Worm (Caenorhabditis elegans) whole organism, L1 larva: ENCODE data around the gene C06A6.7.

Experiments
- C04F5.9 ChIP-seq: sonication (generic microtip); optimal IDR thresholded peaks from 2 replicates; lab custom pipeline; 2016; ENCODE audit warnings: missing genetic modification characterization, missing compliant biosample characterization
- C34B4.2 ChIP-seq: sonication (generic microtip); optimal IDR thresholded peaks from 2 replicates; lab custom pipeline; 2017; ENCODE audit warnings: mild to moderate bottlenecking, missing genetic modification characterization, missing compliant biosample characterization
- F16B12.6 ChIP-seq: fragments of 150-350 bp; optimal IDR thresholded peaks from 2 replicates; lab custom pipeline; 2014; ENCODE audit warnings: missing biosample characterization, missing genetic modification characterization
- alr-1 ChIP-seq: fragments of 200-800 bp; sonication (Bioruptor generic); optimal IDR thresholded peaks from 2 replicates; lab custom pipeline; 2018; ENCODE audit warnings: borderline replicate concordance, mild to moderate bottlenecking, missing genetic modification characterization, missing compliant biosample characterization
- blmp-1 ChIP-seq: fragments of 150-350 bp; optimal IDR thresholded peaks from 2 replicates; lab custom pipeline; 2014; ENCODE audit warnings: missing biosample characterization, missing genetic modification characterization
- ceh-63 ChIP-seq: fragments of 200-800 bp; sonication (Bioruptor generic); optimal IDR thresholded peaks from 2 replicates; lab custom pipeline; 2018; ENCODE audit warnings: mild to moderate bottlenecking, missing genetic modification characterization, missing compliant biosample characterization
- ceh-88 ChIP-seq: fragments of 200-800 bp; sonication (Bioruptor generic); IDR thresholded peaks from 2 replicates; pipeline ENCODE4 v1.3.6; 2022; ENCODE audit warnings: missing genetic modification characterization, missing compliant biosample characterization
- ceh-90 ChIP-seq: sonication (generic microtip); optimal IDR thresholded peaks from 2 replicates; lab custom pipeline; 2016; ENCODE audit warnings: missing genetic modification characterization, missing compliant biosample characterization
- efl-1 ChIP-seq, 4 experiments: fragments of 150-350 bp; optimal IDR thresholded peaks in 3 of 4; peaks in 1 of 4; 1 replicate in 1 of 4; 2 replicates in 3 of 4; lab custom pipeline; 2014; ENCODE audit warnings: missing biosample characterization in 2 of 4, missing genetic modification characterization in 2 of 4, missing genetic modification reagents in 2 of 4
- egl-13 ChIP-seq: sonication (generic microtip); optimal IDR thresholded peaks from 2 replicates; lab custom pipeline; 2016; ENCODE audit warnings: missing genotype, missing genetic modification reagents, missing genetic modification characterization, missing compliant biosample characterization
- egl-27 ChIP-seq, 2 experiments: fragments of 150-350 bp in 1 of 2; sonication (generic microtip); optimal IDR thresholded peaks; 3 replicates each; lab custom pipeline; 2017 to 2018; ENCODE audit warnings: missing biosample characterization in 2 of 2, missing genetic modification characterization in 2 of 2, missing genetic modification reagents in 2 of 2
- elt-2 ChIP-seq: sonication (generic microtip); optimal IDR thresholded peaks from 2 replicates; lab custom pipeline; 2016; ENCODE audit warnings: missing genetic modification characterization, mild to moderate bottlenecking, inconsistent platforms, missing compliant biosample characterization, missing genetic modification reagents
- elt-3 ChIP-seq, 6 experiments: fragments of 150-350 bp in 1 of 6; sonication (generic microtip); optimal IDR thresholded peaks; 2 replicates each; lab custom pipeline; 2017 to 2018; ENCODE audit warnings: missing biosample characterization in 6 of 6, missing genetic modification characterization in 6 of 6, inconsistent platforms in 1 of 6
- fkh-8 ChIP-seq: sonication (generic microtip); optimal IDR thresholded peaks from 2 replicates; lab custom pipeline; 2016; ENCODE audit warnings: mild to moderate bottlenecking, missing genetic modification characterization, missing compliant biosample characterization
- fos-1 ChIP-seq: fragments of 150-350 bp; optimal IDR thresholded peaks from 2 replicates; lab custom pipeline; 2014; ENCODE audit warnings: missing biosample characterization, missing genetic modification characterization
- grh-1 ChIP-seq: fragments of 200-800 bp; sonication (Bioruptor generic); IDR thresholded peaks from 2 replicates; pipeline ENCODE4 v1.3.6; 2022; ENCODE audit warnings: missing genetic modification reagents, missing genetic modification characterization, missing compliant biosample characterization
- hlh-17 ChIP-seq: fragments of 200-800 bp; sonication (Bioruptor generic); optimal IDR thresholded peaks from 2 replicates; lab custom pipeline; 2018; ENCODE audit warnings: missing genetic modification characterization, mild to moderate bottlenecking, missing compliant biosample characterization, moderate library complexity, borderline replicate concordance
- hlh-4 ChIP-seq: sonication (generic microtip); optimal IDR thresholded peaks from 2 replicates; lab custom pipeline; 2016; ENCODE audit warnings: mild to moderate bottlenecking, missing genetic modification characterization, missing compliant biosample characterization
- hpl-2 ChIP-seq: fragments of 150-350 bp; optimal IDR thresholded peaks from 2 replicates; lab custom pipeline; 2014; ENCODE audit warnings: missing biosample characterization, missing genetic modification reagents, missing genetic modification characterization
- lin-13 ChIP-seq: fragments of 150-350 bp; optimal IDR thresholded peaks from 2 replicates; lab custom pipeline; 2014; ENCODE audit warnings: missing biosample characterization, missing genetic modification reagents, missing genetic modification characterization
- lin-14 ChIP-seq: fragments of 200-800 bp; sonication (Bioruptor generic); optimal IDR thresholded peaks from 2 replicates; lab custom pipeline; 2018; ENCODE audit warnings: mild to moderate bottlenecking, missing genetic modification characterization, moderate library complexity, missing compliant biosample characterization
- lin-35 ChIP-seq, 2 experiments: fragments of 150-350 bp; optimal IDR thresholded peaks; 2 replicates each; lab custom pipeline; 2014; ENCODE audit warnings: missing biosample characterization in 2 of 2, missing genetic modification characterization in 2 of 2, missing genetic modification reagents in 2 of 2
- lin-39 ChIP-seq: fragments of 150-350 bp; optimal IDR thresholded peaks from 2 replicates; lab custom pipeline; 2014; ENCODE audit warnings: missing biosample characterization, missing genetic modification reagents, missing genetic modification characterization
- lsy-2 ChIP-seq, 2 experiments: fragments of 150-350 bp; optimal IDR thresholded peaks; 2 replicates each; lab custom pipeline; 2014; ENCODE audit warnings: missing biosample characterization in 2 of 2, missing genetic modification characterization in 2 of 2
- mab-9 ChIP-seq: fragments of 200-800 bp; sonication (Bioruptor generic); IDR thresholded peaks from 2 replicates; pipeline ENCODE4 v1.3.6; 2022; ENCODE audit warnings: missing genetic modification reagents, missing genetic modification characterization, missing compliant biosample characterization
- mef-2 ChIP-seq: fragments of 150-350 bp; optimal IDR thresholded peaks from 2 replicates; lab custom pipeline; 2014; ENCODE audit warnings: missing biosample characterization, missing genetic modification characterization
- nhr-11 ChIP-seq: fragments of 150-350 bp; optimal IDR thresholded peaks from 2 replicates; lab custom pipeline; 2014; ENCODE audit warnings: missing biosample characterization, missing genetic modification characterization
- nhr-237 ChIP-seq: fragments of 150-350 bp; optimal IDR thresholded peaks from 2 replicates; lab custom pipeline; 2014; ENCODE audit warnings: missing biosample characterization, missing genetic modification characterization
- nhr-47 ChIP-seq: sonication (generic microtip); optimal IDR thresholded peaks from 2 replicates; lab custom pipeline; 2016; ENCODE audit warnings: mild to moderate bottlenecking, missing genetic modification characterization, moderate library complexity, missing compliant biosample characterization
- nhr-71 ChIP-seq: sonication (generic microtip); optimal IDR thresholded peaks from 2 replicates; lab custom pipeline; 2016; ENCODE audit warnings: mild to moderate bottlenecking, missing genetic modification characterization, moderate library complexity, missing compliant biosample characterization
- nhr-77 ChIP-seq: fragments of 150-350 bp; optimal IDR thresholded peaks from 2 replicates; lab custom pipeline; 2014; ENCODE audit warnings: missing biosample characterization, missing genetic modification characterization
- pax-3 ChIP-seq: fragments of 200-800 bp; sonication (Bioruptor generic); optimal IDR thresholded peaks from 2 replicates; lab custom pipeline; 2018; ENCODE audit warnings: mild to moderate bottlenecking, missing genetic modification characterization, moderate library complexity, missing compliant biosample characterization
- rnt-1 ChIP-seq: sonication (generic microtip); optimal IDR thresholded peaks from 2 replicates; lab custom pipeline; 2016; ENCODE audit warnings: mild to moderate bottlenecking, missing genetic modification characterization, moderate library complexity, missing compliant biosample characterization
- skn-1 ChIP-seq: fragments of 150-350 bp; optimal IDR thresholded peaks from 2 replicates; lab custom pipeline; 2014; ENCODE audit warnings: missing biosample characterization, missing genetic modification characterization
- snpc-4 ChIP-seq: fragments of 150-350 bp; optimal IDR thresholded peaks from 2 replicates; lab custom pipeline; 2014; ENCODE audit warnings: missing biosample characterization, missing genetic modification characterization
- sox-4 ChIP-seq: sonication (generic microtip); optimal IDR thresholded peaks from 2 replicates; lab custom pipeline; 2016; ENCODE audit warnings: missing genetic modification characterization, missing compliant biosample characterization
- sup-37 ChIP-seq: fragments of 200-800 bp; sonication (Bioruptor generic); optimal IDR thresholded peaks from 2 replicates; lab custom pipeline; 2018; ENCODE audit warnings: mild to moderate bottlenecking, missing genetic modification characterization, missing compliant biosample characterization
- swsn-7 ChIP-seq: sonication (generic microtip); optimal IDR thresholded peaks from 2 replicates; lab custom pipeline; 2016; ENCODE audit warnings: missing genetic modification characterization, missing compliant biosample characterization
- tlp-1 ChIP-seq: fragments of 150-350 bp; optimal IDR thresholded peaks from 2 replicates; lab custom pipeline; 2014; ENCODE audit warnings: missing biosample characterization, missing genetic modification characterization
- unc-130 ChIP-seq: fragments of 150-350 bp; optimal IDR thresholded peaks from 2 replicates; lab custom pipeline; 2017; ENCODE audit warnings: missing biosample characterization, missing genetic modification characterization, inconsistent platforms
- unc-30 ChIP-seq: sonication (generic microtip); optimal IDR thresholded peaks from 2 replicates; lab custom pipeline; 2017; ENCODE audit warnings: missing biosample characterization, missing genetic modification characterization
- unc-62 ChIP-seq: fragments of 150-350 bp; optimal IDR thresholded peaks from 2 replicates; lab custom pipeline; 2014; ENCODE audit warnings: missing biosample characterization, missing genetic modification reagents, missing genetic modification characterization
- unc-86 ChIP-seq: sonication (generic microtip); optimal IDR thresholded peaks from 2 replicates; lab custom pipeline; 2016; ENCODE audit warnings: missing genetic modification characterization, missing compliant biosample characterization
- unc-98 ChIP-seq: fragments of 200-800 bp; sonication (Bioruptor generic); IDR thresholded peaks from 2 replicates; pipeline ENCODE4 v1.3.6; 2022; ENCODE audit warnings: missing genetic modification characterization, missing compliant biosample characterization
- vab-15 ChIP-seq: sonication (generic microtip); optimal IDR thresholded peaks from 2 replicates; lab custom pipeline; 2017; ENCODE audit warnings: missing genotype, mild to moderate bottlenecking, missing genetic modification characterization, missing compliant biosample characterization
- xbp-1 ChIP-seq: sonication (generic microtip); optimal IDR thresholded peaks from 2 replicates; lab custom pipeline; 2016; ENCODE audit warnings: missing genetic modification characterization, missing compliant biosample characterization
- ztf-11 ChIP-seq, 2 experiments: sonication (generic microtip); optimal IDR thresholded peaks; 2 replicates each; lab custom pipeline; 2016 to 2017; ENCODE audit warnings: missing genetic modification characterization in 2 of 2, missing biosample characterization in 1 of 2, missing compliant biosample characterization in 1 of 2

The C06A6.7 gene

ce11 chrIV:7844333-7844973 is 6.1 kb upstream of the C06A6.7 start (continued):
- TF ChIP-seq skn-1 (tag; lab: Kevin White, UChicago) (no peak), elt-3 (tag; optimal IDR thresholded peaks at IDR 0.05; lab: Kevin White, UChicago) (peak in 2 of 6 experiments; percentile 23 to 40)

- TF ChIP-seq unc-62 (GFP tag; lab: Kevin White, UChicago) (no peak), efl-1 (optimal IDR thresholded peaks at IDR 0.05; lab: Kevin White, UChicago) (no peak), efl-1 (GFP tag; optimal IDR thresholded peaks at IDR 0.05 in 1 of 2; lab: Kevin White, UChicago) (peak in 1 of 2 experiments; percentile 82), lin-35 (GFP tag; optimal IDR thresholded peaks at IDR 0.05; lab: Kevin White, UChicago) (peak in 1 of 2 experiments; percentile 47), elt-2 (peak; percentile 80), ceh-90 (no peak), lin-14 (GFP tag; lab: Kevin White, UChicago) (peak; percentile 7)
These were observed 2.9 kb upstream of the C06A6.7 start for ce11 chrIV:7841218-7841617.

- TF ChIP-seq lin-13 (GFP tag; lab: Kevin White, UChicago), result no peak
- no peak for TF ChIP-seq egl-27 (tag; optimal IDR thresholded peaks at IDR 0.05; lab: Kevin White, UChicago)
- no peak for TF ChIP-seq nhr-237 (tag; lab: Kevin White, UChicago)
- no peak for TF ChIP-seq unc-98 (GFP tag; lab: Robert Waterston, UW)
- TF ChIP-seq unc-30 (tag; lab: Kevin White, UChicago), result no peak
- TF ChIP-seq hlh-4 (tag; lab: Kevin White, UChicago), result no peak
- no peak for TF ChIP-seq sox-4 (tag; lab: Kevin White, UChicago)
- TF ChIP-seq swsn-7 (tag; lab: Kevin White, UChicago), result peak; percentile 6
- no peak for TF ChIP-seq pax-3 (tag; lab: Kevin White, UChicago)
- no peak for TF ChIP-seq vab-15 (tag; lab: Kevin White, UChicago)
- TF ChIP-seq nhr-71 (tag; lab: Kevin White, UChicago), result peak; percentile 34
- TF ChIP-seq grh-1 (GFP tag; lab: Robert Waterston, UW), result no peak
- TF ChIP-seq ceh-63 (GFP tag; lab: Kevin White, UChicago), result no peak
- peak in 1 of 2 experiments; percentile 4 for TF ChIP-seq lsy-2 (tag; optimal IDR thresholded peaks at IDR 0.05; lab: Kevin White, UChicago)
- no peak for TF ChIP-seq hlh-17 (GFP tag; lab: Kevin White, UChicago)
- no peak for TF ChIP-seq sup-37 (GFP tag; lab: Kevin White, UChicago)
- no peak for TF ChIP-seq lin-39 (tag; lab: Kevin White, UChicago)
- TF ChIP-seq nhr-11 (tag; lab: Kevin White, UChicago), result no peak
- TF ChIP-seq efl-1 (optimal IDR thresholded peaks at IDR 0.05; lab: Kevin White, UChicago), result no peak
- TF ChIP-seq efl-1 (GFP tag; optimal IDR thresholded peaks at IDR 0.05 in 1 of 2; lab: Kevin White, UChicago), result peak in 1 of 2 experiments; percentile 82
- peak; percentile 20 for TF ChIP-seq egl-13 (tag; lab: Kevin White, UChicago)
- peak; percentile 92 for TF ChIP-seq fkh-8 (tag; lab: Kevin White, UChicago)
- no peak for TF ChIP-seq rnt-1 (tag; lab: Kevin White, UChicago)
- TF ChIP-seq fos-1 (tag; lab: Kevin White, UChicago), result no peak
- TF ChIP-seq elt-3 (tag; optimal IDR thresholded peaks at IDR 0.05; lab: Kevin White, UChicago), result no peak
- no peak for TF ChIP-seq F16B12.6 (tag; lab: Kevin White, UChicago)
- peak; percentile 19 for TF ChIP-seq unc-86
- no peak for TF ChIP-seq ztf-11 (tag; optimal IDR thresholded peaks at IDR 0.05; lab: Kevin White, UChicago)
- no peak for TF ChIP-seq hpl-2 (GFP tag; lab: Kevin White, UChicago)
- no peak for TF ChIP-seq unc-130
- no peak for TF ChIP-seq mab-9 (GFP tag; lab: Robert Waterston, UW)
- TF ChIP-seq tlp-1 (tag; lab: Kevin White, UChicago), result no peak
- no peak for TF ChIP-seq alr-1 (tag; lab: Kevin White, UChicago)
- no peak for TF ChIP-seq xbp-1 (tag; lab: Kevin White, UChicago)
- no peak for TF ChIP-seq nhr-77 (tag; lab: Kevin White, UChicago)
- TF ChIP-seq ceh-88 (GFP tag; lab: Robert Waterston, UW), result no peak
- no peak for TF ChIP-seq blmp-1 (tag; lab: Kevin White, UChicago)
- no peak for TF ChIP-seq mef-2 (tag; lab: Kevin White, UChicago)
- TF ChIP-seq snpc-4 (tag; lab: Kevin White, UChicago), result no peak
- peak; percentile 33 for TF ChIP-seq lin-14 (GFP tag; lab: Kevin White, UChicago)
- no peak for TF ChIP-seq C34B4.2 (tag; lab: Kevin White, UChicago)
- no peak for TF ChIP-seq C04F5.9 (tag; lab: Kevin White, UChicago)
- peak; percentile 45 for TF ChIP-seq nhr-47 (tag; lab: Kevin White, UChicago)
These were observed 1.6 kb upstream of the C06A6.7 start for ce11 chrIV:7839923-7840322.
